Fruit fly (Drosophila melanogaster) whole organism, embryonic: Measurements from ENCODE around the gene CG46314.

Experiments
- ATbp ChIP-seq: fragments of 200-800 bp; sonication (Bioruptor generic); optimal IDR thresholded peaks from 2 replicates; lab custom pipeline; 2017; ENCODE audit warnings: missing biosample characterization, mild to moderate bottlenecking, missing genetic modification characterization, missing genetic modification reagents
- Ada2b ChIP-seq: fragments of 200-800 bp; sonication (Bioruptor generic); IDR thresholded peaks from 2 replicates; pipeline ENCODE4 v1.3.6; 2022; ENCODE audit warnings: missing biosample characterization, missing genetic modification characterization
- CG11456 ChIP-seq: fragments of 200-800 bp; sonication (Bioruptor generic); IDR thresholded peaks from 3 replicates; pipeline ENCODE4 v1.3.6; 2022; ENCODE audit warnings: missing biosample characterization, missing genetic modification characterization
- CG11504 ChIP-seq: fragments of 200-800 bp; sonication (Bioruptor generic); optimal IDR thresholded peaks from 3 replicates; lab custom pipeline; 2019; ENCODE audit warnings: missing biosample characterization, mild to moderate bottlenecking, missing genetic modification characterization, moderate library complexity
- CG12659 ChIP-seq: fragments of 200-800 bp; sonication (Bioruptor generic); optimal IDR thresholded peaks from 3 replicates; lab custom pipeline; 2017; ENCODE audit warnings: mild to moderate bottlenecking, missing biosample characterization, missing genetic modification reagents, missing genetic modification characterization
- CG15514 ChIP-seq: fragments of 200-800 bp; sonication (Bioruptor generic); optimal IDR thresholded peaks from 3 replicates; lab custom pipeline; 2017; ENCODE audit warnings: missing biosample characterization, missing genetic modification characterization, mild to moderate bottlenecking, moderate library complexity, missing genetic modification reagents
- CG1603 ChIP-seq: fragments of 200-800 bp; sonication (Bioruptor generic); optimal IDR thresholded peaks from 2 replicates; lab custom pipeline; 2019; ENCODE audit warnings: missing biosample characterization, mild to moderate bottlenecking, missing genetic modification characterization, moderate library complexity
- CG17359 ChIP-seq: fragments of 200-800 bp; sonication (Bioruptor generic); optimal IDR thresholded peaks from 3 replicates; lab custom pipeline; 2018; ENCODE audit warnings: missing biosample characterization, mild to moderate bottlenecking, missing genetic modification characterization, moderate library complexity
- CG17802 ChIP-seq: fragments of 200-800 bp; sonication (Bioruptor generic); optimal IDR thresholded peaks from 2 replicates; lab custom pipeline; 2018; ENCODE audit warnings: missing biosample characterization, mild to moderate bottlenecking, missing genetic modification characterization, moderate library complexity
- CG17829 ChIP-seq: fragments of 200-800 bp; optimal IDR thresholded peaks from 2 replicates; lab custom pipeline; 2019; ENCODE audit warnings: missing biosample characterization, mild to moderate bottlenecking, missing genetic modification characterization, moderate library complexity
- CG1832 ChIP-seq: fragments of 200-800 bp; sonication (Bioruptor generic); optimal IDR thresholded peaks from 2 replicates; lab custom pipeline; 2017; ENCODE audit warnings: missing biosample characterization, mild to moderate bottlenecking, missing genetic modification characterization, inconsistent platforms
- CG18599 ChIP-seq: fragments of 200-800 bp; sonication (Bioruptor generic); optimal IDR thresholded peaks from 3 replicates; lab custom pipeline; 2017; ENCODE audit warnings: missing biosample characterization, missing genetic modification characterization, mild to moderate bottlenecking, moderate library complexity, missing genetic modification reagents
- CG2120 ChIP-seq: fragments of 200-800 bp; sonication (Bioruptor generic); optimal IDR thresholded peaks from 3 replicates; lab custom pipeline; 2016; ENCODE audit warnings: missing biosample characterization, missing genetic modification characterization
- CG2889 ChIP-seq: fragments of 200-800 bp; sonication (Bioruptor generic); IDR thresholded peaks from 3 replicates; pipeline ENCODE4 v1.3.6; 2022; ENCODE audit warnings: missing biosample characterization, missing genetic modification characterization
- CG30431 ChIP-seq: fragments of 200-800 bp; sonication (Bioruptor generic); optimal IDR thresholded peaks from 2 replicates; lab custom pipeline; 2017; ENCODE audit warnings: missing biosample characterization, missing genetic modification characterization
- CG32772 ChIP-seq: fragments of 200-800 bp; sonication (Bioruptor generic); IDR thresholded peaks from 2 replicates; pipeline ENCODE4 v1.3.6; 2022; ENCODE audit warnings: missing biosample characterization, missing genetic modification characterization
- CG33213 ChIP-seq: fragments of 200-800 bp; sonication (Bioruptor generic); optimal IDR thresholded peaks from 3 replicates; lab custom pipeline; 2016; ENCODE audit warnings: missing biosample characterization, missing genetic modification characterization
- CG42726 ChIP-seq: fragments of 200-800 bp; sonication (Bioruptor generic); IDR thresholded peaks from 2 replicates; pipeline ENCODE4 v1.3.6; 2022; ENCODE audit warnings: missing biosample characterization, missing genetic modification characterization; ENCODE audit not compliant: partially characterized antibody
- CG4707 ChIP-seq: fragments of 200-800 bp; sonication (Bioruptor generic); optimal IDR thresholded peaks from 2 replicates; lab custom pipeline; 2018; ENCODE audit warnings: missing biosample characterization, mild to moderate bottlenecking, missing genetic modification characterization, moderate library complexity
- D19A ChIP-seq: fragments of 200-800 bp; optimal IDR thresholded peaks from 3 replicates; lab custom pipeline; 2019; ENCODE audit warnings: missing biosample characterization, mild to moderate bottlenecking, missing genetic modification characterization, moderate library complexity
- D19B ChIP-seq: fragments of 200-800 bp; sonication (Bioruptor generic); optimal IDR thresholded peaks from 2 replicates; lab custom pipeline; 2017; ENCODE audit warnings: missing biosample characterization, mild to moderate bottlenecking, missing genetic modification characterization
- Dek ChIP-seq: fragments of 200-800 bp; sonication (Bioruptor generic); optimal IDR thresholded peaks from 3 replicates; lab custom pipeline; 2019; ENCODE audit warnings: missing biosample characterization, mild to moderate bottlenecking, missing genetic modification characterization, moderate library complexity
- HLH3B ChIP-seq: fragments of 200-800 bp; sonication (Bioruptor generic); IDR thresholded peaks from 2 replicates; pipeline ENCODE4 v1.3.6; 2022; ENCODE audit warnings: missing biosample characterization, missing genetic modification characterization
- Hey ChIP-seq: fragments of 200-800 bp; sonication (Bioruptor generic); optimal IDR thresholded peaks from 3 replicates; lab custom pipeline; 2018; ENCODE audit warnings: missing biosample characterization, mild to moderate bottlenecking, missing genetic modification characterization
- Hmr ChIP-seq: fragments of 200-800 bp; sonication (Bioruptor generic); optimal IDR thresholded peaks from 3 replicates; lab custom pipeline; 2017; ENCODE audit warnings: mild to moderate bottlenecking, missing biosample characterization, missing genetic modification reagents, missing genetic modification characterization
- Hr39 ChIP-seq: fragments of >200 bp; optimal IDR thresholded peaks from 2 replicates; lab custom pipeline; 2017
- NfI ChIP-seq: fragments of 200-800 bp; sonication (Bioruptor generic); optimal IDR thresholded peaks from 3 replicates; lab custom pipeline; 2018; ENCODE audit warnings: missing biosample characterization, mild to moderate bottlenecking, missing genetic modification characterization, moderate library complexity
- Sry-β ChIP-seq: fragments of 200-800 bp; sonication (Bioruptor generic); optimal IDR thresholded peaks from 2 replicates; lab custom pipeline; 2018; ENCODE audit warnings: missing biosample characterization, mild to moderate bottlenecking, missing genetic modification characterization, moderate library complexity
- Xbp1 ChIP-seq: fragments of 200-800 bp; sonication (Bioruptor generic); optimal IDR thresholded peaks from 3 replicates; lab custom pipeline; 2016; ENCODE audit warnings: missing biosample characterization, mild to moderate bottlenecking, missing genetic modification characterization
- cg ChIP-seq: fragments of 200-800 bp; sonication (Bioruptor generic); optimal IDR thresholded peaks from 3 replicates; lab custom pipeline; 2019; ENCODE audit warnings: missing biosample characterization, mild to moderate bottlenecking, missing genetic modification characterization, moderate library complexity
- chm ChIP-seq: fragments of 200-800 bp; sonication (Bioruptor generic); IDR thresholded peaks from 2 replicates; pipeline ENCODE4 v1.3.6; 2022; ENCODE audit warnings: missing biosample characterization, missing genetic modification characterization
- ci ChIP-seq: fragments of 200-800 bp; sonication (Bioruptor generic); IDR thresholded peaks from 3 replicates; pipeline ENCODE4 v1.3.6; 2022; ENCODE audit warnings: missing biosample characterization, missing genetic modification characterization
- crp ChIP-seq, 2 experiments: fragments of 200-800 bp; sonication (Bioruptor generic); optimal IDR thresholded peaks; 2 replicates in 1 of 2; 3 replicates in 1 of 2; lab custom pipeline; 2017; ENCODE audit warnings: missing biosample characterization in 2 of 2, missing genetic modification characterization in 2 of 2, mild to moderate bottlenecking in 1 of 2, moderate library complexity in 1 of 2
- dysf ChIP-seq: fragments of 200-800 bp; sonication (Bioruptor generic); IDR thresholded peaks from 3 replicates; pipeline ENCODE4 v1.3.6; 2022; ENCODE audit warnings: missing biosample characterization, missing genetic modification characterization
- gem ChIP-seq: fragments of 200-800 bp; sonication (Bioruptor generic); optimal IDR thresholded peaks from 2 replicates; lab custom pipeline; 2019; ENCODE audit warnings: missing biosample characterization, mild to moderate bottlenecking, missing genetic modification characterization, moderate library complexity
- ind ChIP-seq: fragments of 200-800 bp; sonication (Bioruptor generic); optimal IDR thresholded peaks from 3 replicates; lab custom pipeline; 2016; ENCODE audit warnings: missing biosample characterization, missing genetic modification characterization
- jumu ChIP-seq: fragments of 200-800 bp; sonication (Bioruptor generic); optimal IDR thresholded peaks from 3 replicates; lab custom pipeline; 2016; ENCODE audit warnings: missing biosample characterization, missing genetic modification characterization
- lab ChIP-seq: fragments of 200-800 bp; sonication (Bioruptor generic); optimal IDR thresholded peaks from 3 replicates; lab custom pipeline; 2017; ENCODE audit warnings: missing biosample characterization, missing genetic modification characterization, mild to moderate bottlenecking, moderate library complexity, missing genetic modification reagents
- mld ChIP-seq: fragments of 200-800 bp; sonication (Bioruptor generic); IDR thresholded peaks from 3 replicates; pipeline ENCODE4 v1.3.6; 2022; ENCODE audit warnings: missing biosample characterization, missing genetic modification characterization; ENCODE audit not compliant: partially characterized antibody
- nerfin-1 ChIP-seq: fragments of 200-800 bp; sonication (Bioruptor generic); optimal IDR thresholded peaks from 3 replicates; lab custom pipeline; 2019; ENCODE audit warnings: missing biosample characterization, mild to moderate bottlenecking, missing genetic modification characterization, moderate library complexity
- pb ChIP-seq: fragments of 200-800 bp; sonication (Bioruptor generic); optimal IDR thresholded peaks from 3 replicates; lab custom pipeline; 2016; ENCODE audit warnings: missing biosample characterization, missing genetic modification characterization
- pros ChIP-seq: fragments of 200-800 bp; sonication (Bioruptor generic); optimal IDR thresholded peaks from 3 replicates; lab custom pipeline; 2019; ENCODE audit warnings: missing biosample characterization, mild to moderate bottlenecking, missing genetic modification characterization, moderate library complexity
- row ChIP-seq: fragments of 200-800 bp; sonication (Bioruptor generic); IDR thresholded peaks from 3 replicates; pipeline ENCODE4 v1.3.6; 2022; ENCODE audit warnings: missing biosample characterization, missing genetic modification characterization
- sd ChIP-seq: fragments of 200-800 bp; sonication (Bioruptor generic); optimal IDR thresholded peaks from 3 replicates; lab custom pipeline; 2018; ENCODE audit warnings: missing biosample characterization, mild to moderate bottlenecking, missing genetic modification characterization, moderate library complexity
- seq ChIP-seq: fragments of 200-800 bp; sonication (Bioruptor generic); IDR thresholded peaks from 2 replicates; pipeline ENCODE4 v1.3.6; 2022; ENCODE audit warnings: missing biosample characterization, missing genetic modification characterization
- sob ChIP-seq: fragments of 200-800 bp; sonication (Bioruptor generic); IDR thresholded peaks from 2 replicates; pipeline ENCODE4 v1.3.6; 2022; ENCODE audit warnings: missing biosample characterization, missing genetic modification characterization
- ssp ChIP-seq: fragments of 200-800 bp; sonication (Bioruptor generic); IDR thresholded peaks from 2 replicates; pipeline ENCODE4 v1.3.6; 2022; ENCODE audit warnings: missing biosample characterization, missing genetic modification characterization
- tap ChIP-seq: fragments of 200-800 bp; optimal IDR thresholded peaks from 3 replicates; lab custom pipeline; 2019; ENCODE audit warnings: missing biosample characterization, mild to moderate bottlenecking, missing genetic modification characterization, moderate library complexity
- twi ChIP-seq: fragments of 200-800 bp; optimal IDR thresholded peaks from 2 replicates; lab custom pipeline; 2019; ENCODE audit warnings: missing biosample characterization, mild to moderate bottlenecking, missing genetic modification characterization, moderate library complexity
- z ChIP-seq: fragments of 200-800 bp; sonication (Bioruptor generic); IDR thresholded peaks from 3 replicates; pipeline ENCODE4 v1.3.6; 2022; ENCODE audit warnings: missing biosample characterization, missing genetic modification characterization

CG46314 gene

DNA sequence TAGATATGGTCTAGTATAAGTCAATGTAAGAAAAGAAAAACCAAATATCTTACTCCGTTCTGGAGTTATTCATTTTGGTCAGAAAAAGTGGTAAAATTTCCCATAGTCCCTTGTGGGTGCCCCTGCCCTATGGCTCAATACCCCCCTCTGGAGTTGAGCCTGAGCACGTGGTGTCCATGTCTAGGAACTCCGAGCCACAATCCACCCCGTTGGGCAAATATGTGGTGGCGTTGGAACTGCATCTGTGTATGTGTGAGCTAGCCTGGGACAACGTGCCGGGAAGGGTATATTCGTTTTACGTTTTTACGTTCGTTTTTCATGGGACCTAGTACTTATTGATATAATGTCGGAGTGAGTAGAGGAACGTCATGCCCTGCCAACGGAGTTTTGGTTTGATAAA lies 16.7 kb downstream of the CG46314 start:
- TF ChIP-seq dysf (GFP tag; lab: Robert Waterston, UW) (peak; percentile 28; the same call in 1 of the 3 replicates), CG2120 (GFP tag; lab: Kevin White, UChicago) (peak; percentile 38), CG30431 (GFP tag; lab: Kevin White, UChicago) (no peak), CG12659 (peak; percentile 7), pros (GFP tag; lab: Kevin White, UChicago) (peak; percentile 69), CG17802 (tag; lab: Kevin White, UChicago) (no peak), Xbp1 (GFP tag; lab: Kevin White, UChicago) (peak; percentile 9), CG33213 (no peak), CG17359 (tag; lab: Kevin White, UChicago) (no peak), cg (GFP tag; lab: Kevin White, UChicago) (peak; percentile 32), tap (tag; lab: Kevin White, UChicago) (no peak), CG11456 (no peak), Ada2b (GFP tag; lab: Robert Waterston, UW) (no peak), Hey (tag; lab: Kevin White, UChicago) (peak; percentile 37), D19B (GFP tag; lab: Kevin White, UChicago) (peak; percentile 38), jumu (GFP tag; lab: Kevin White, UChicago) (peak; percentile 9), CG1603 (tag; lab: Kevin White, UChicago) (peak; percentile 9), sob (GFP tag; lab: Robert Waterston, UW) (peak; percentile 39; the same call in 1 of the 2 replicates), sd (tag; lab: Kevin White, UChicago) (no peak), z (GFP tag; lab: Robert Waterston, UW) (peak; percentile 85), Hr39 (no peak), CG15514 (no peak), Sry-β (GFP tag; lab: Kevin White, UChicago) (no peak), CG1832 (GFP tag; lab: Kevin White, UChicago) (no peak), CG18599 (GFP tag; lab: Kevin White, UChicago) (peak; percentile 13), CG11504 (tag; lab: Kevin White, UChicago) (peak; percentile 39), lab (GFP tag; lab: Kevin White, UChicago) (peak; percentile 9), ssp (GFP tag; lab: Robert Waterston, UW) (no peak), CG32772 (GFP tag; lab: Robert Waterston, UW) (no peak), row (GFP tag; lab: Robert Waterston, UW) (peak; percentile 69), D19A (peak; percentile 72), crp (GFP tag; optimal IDR thresholded peaks at IDR 0.05; lab: Kevin White, UChicago) (no peak), mld (no peak), ind (GFP tag; lab: Kevin White, UChicago) (no peak), ci (GFP tag; lab: Robert Waterston, UW) (peak; percentile 69; the same call in 1 of the 3 replicates), NfI (no peak), seq (no peak), Dek (tag; lab: Kevin White, UChicago) (no peak), chm (GFP tag; lab: Robert Waterston, UW) (0 out of 2 replicates have a peak, but pooled peaks have one; percentile 23), CG17829 (tag; lab: Kevin White, UChicago) (peak; percentile 14), CG2889 (GFP tag; lab: Robert Waterston, UW) (no peak), CG4707 (GFP tag; lab: Kevin White, UChicago) (peak; percentile 68), Hmr (peak; percentile 15), ATbp (GFP tag; lab: Kevin White, UChicago) (peak; percentile 25), HLH3B (no peak), twi (tag; lab: Kevin White, UChicago) (peak; percentile 84), nerfin-1 (peak; percentile 78), pb (GFP tag; lab: Kevin White, UChicago) (no peak), gem (tag; lab: Kevin White, UChicago) (peak; percentile 30), CG42726 (GFP tag; lab: Robert Waterston, UW) (no peak)
